Worm (Caenorhabditis elegans): ENCODE data around the gene nep-1.

DNA sequence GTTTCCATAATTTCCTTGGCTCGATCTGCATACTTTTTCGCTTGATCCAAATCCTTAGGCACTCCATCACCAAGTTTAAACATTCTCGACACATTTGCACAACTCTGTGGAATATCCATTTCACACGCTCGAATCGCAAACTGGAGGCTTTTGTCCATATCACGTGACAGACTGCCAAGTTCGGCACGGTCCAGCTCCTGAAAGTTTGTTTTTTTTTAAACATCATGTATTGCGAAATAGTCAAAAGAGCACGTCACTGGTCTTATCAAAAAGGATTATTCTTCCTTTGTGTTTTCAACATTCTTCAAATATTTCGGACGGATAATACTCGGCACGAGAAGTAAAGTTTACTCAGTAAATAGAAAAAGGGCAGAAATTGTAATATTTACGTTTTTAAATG lies 7.7 kb downstream of the nep-1 start:
- TF ChIP-seq fax-1 (tag; optimal IDR thresholded peaks at IDR 0.05), result no peak
- TF ChIP-seq hlh-30 (tag; optimal IDR thresholded peaks at IDR 0.05; ENCODE audit: insufficient read depth), result peak; percentile 49
- TF ChIP-seq ceh-31 (tag; optimal IDR thresholded peaks at IDR 0.05), result no peak
- TF ChIP-seq tbx-2 (tag; optimal IDR thresholded peaks at IDR 0.05), result no peak
- no peak for TF ChIP-seq ahr-1 (tag; optimal IDR thresholded peaks at IDR 0.05)
- no peak for TF ChIP-seq ama-1 (optimal IDR thresholded peaks at IDR 0.05)
- TF ChIP-seq ets-4 (tag; optimal IDR thresholded peaks at IDR 0.05), result no peak
- TF ChIP-seq ref-2 (tag; optimal IDR thresholded peaks at IDR 0.05), result no peak
- no peak for TF ChIP-seq ceh-30 (tag; optimal IDR thresholded peaks at IDR 0.05)
